Worm (Caenorhabditis elegans) whole organism, L1 larva: ENCODE data around the gene Y57E12B.1.

ENCODE experiments used
- C34B4.2 ChIP-seq: sonication (generic microtip); optimal IDR thresholded peaks from 2 replicates; lab custom pipeline; 2017; ENCODE audit warnings: mild to moderate bottlenecking, missing genetic modification characterization, missing compliant biosample characterization
- F16B12.6 ChIP-seq: fragments of 150-350 bp; optimal IDR thresholded peaks from 2 replicates; lab custom pipeline; 2014; ENCODE audit warnings: missing biosample characterization, missing genetic modification characterization
- Y116A8C.19 ChIP-seq: sonication (generic microtip); optimal IDR thresholded peaks from 2 replicates; lab custom pipeline; 2016; ENCODE audit warnings: missing compliant biosample characterization, missing genetic modification characterization, borderline replicate concordance
- aha-1 ChIP-seq: fragments of 150-350 bp; optimal IDR thresholded peaks from 2 replicates; lab custom pipeline; 2014; ENCODE audit warnings: missing biosample characterization, missing genetic modification characterization
- blmp-1 ChIP-seq: fragments of 150-350 bp; optimal IDR thresholded peaks from 2 replicates; lab custom pipeline; 2014; ENCODE audit warnings: missing biosample characterization, missing genetic modification characterization
- ceh-63 ChIP-seq: fragments of 200-800 bp; sonication (Bioruptor generic); optimal IDR thresholded peaks from 2 replicates; lab custom pipeline; 2018; ENCODE audit warnings: mild to moderate bottlenecking, missing genetic modification characterization, missing compliant biosample characterization
- ces-1 ChIP-seq: fragments of 150-350 bp; optimal IDR thresholded peaks from 2 replicates; lab custom pipeline; 2014; ENCODE audit warnings: missing biosample characterization, missing genetic modification reagents, missing genetic modification characterization
- dpl-1 ChIP-seq, 3 experiments: fragments of 150-350 bp in 2 of 3; sonication (generic microtip) in 1 of 3; optimal IDR thresholded peaks; 2 replicates each; lab custom pipeline; 2014 to 2017; ENCODE audit warnings: missing biosample characterization in 3 of 3, missing genetic modification characterization in 3 of 3, missing genetic modification reagents in 3 of 3
- dsc-1 ChIP-seq: sonication (generic microtip); optimal IDR thresholded peaks from 2 replicates; lab custom pipeline; 2016; ENCODE audit warnings: mild to moderate bottlenecking, missing genetic modification characterization, missing compliant biosample characterization
- efl-1 ChIP-seq, 4 experiments: fragments of 150-350 bp; optimal IDR thresholded peaks in 3 of 4; peaks in 1 of 4; 1 replicate in 1 of 4; 2 replicates in 3 of 4; lab custom pipeline; 2014; ENCODE audit warnings: missing biosample characterization in 2 of 4, missing genetic modification characterization in 2 of 4, missing genetic modification reagents in 2 of 4
- efl-3 ChIP-seq: fragments of 200-800 bp; sonication (Bioruptor generic); optimal IDR thresholded peaks from 2 replicates; lab custom pipeline; 2018; ENCODE audit warnings: mild to moderate bottlenecking, missing genetic modification characterization, missing compliant biosample characterization
- egl-13 ChIP-seq: sonication (generic microtip); optimal IDR thresholded peaks from 2 replicates; lab custom pipeline; 2016; ENCODE audit warnings: missing genotype, missing genetic modification reagents, missing genetic modification characterization, missing compliant biosample characterization
- elt-2 ChIP-seq: sonication (generic microtip); optimal IDR thresholded peaks from 2 replicates; lab custom pipeline; 2016; ENCODE audit warnings: missing genetic modification characterization, mild to moderate bottlenecking, inconsistent platforms, missing compliant biosample characterization, missing genetic modification reagents
- fkh-10 ChIP-seq: sonication (generic microtip); optimal IDR thresholded peaks from 2 replicates; lab custom pipeline; 2017; ENCODE audit warnings: missing biosample characterization, missing genetic modification reagents, missing genetic modification characterization
- fkh-4 ChIP-seq: sonication (generic microtip); optimal IDR thresholded peaks from 2 replicates; lab custom pipeline; 2016; ENCODE audit warnings: missing compliant biosample characterization, missing genetic modification characterization, borderline replicate concordance
- grh-1 ChIP-seq: fragments of 200-800 bp; sonication (Bioruptor generic); IDR thresholded peaks from 2 replicates; pipeline ENCODE4 v1.3.6; 2022; ENCODE audit warnings: missing genetic modification reagents, missing genetic modification characterization, missing compliant biosample characterization
- hpl-2 ChIP-seq: fragments of 150-350 bp; optimal IDR thresholded peaks from 2 replicates; lab custom pipeline; 2014; ENCODE audit warnings: missing biosample characterization, missing genetic modification reagents, missing genetic modification characterization
- jun-1 ChIP-seq: fragments of 150-350 bp; optimal IDR thresholded peaks from 2 replicates; lab custom pipeline; 2014; ENCODE audit warnings: missing biosample characterization, missing genetic modification reagents, missing genetic modification characterization
- lin-15B ChIP-seq: fragments of 150-350 bp; sonication (generic microtip); optimal IDR thresholded peaks from 3 replicates; lab custom pipeline; 2014; ENCODE audit warnings: missing biosample characterization, missing genetic modification characterization
- lin-35 ChIP-seq, 2 experiments: fragments of 150-350 bp; optimal IDR thresholded peaks; 2 replicates each; lab custom pipeline; 2014; ENCODE audit warnings: missing biosample characterization in 2 of 2, missing genetic modification characterization in 2 of 2, missing genetic modification reagents in 2 of 2
- lir-3 ChIP-seq: sonication (generic microtip); optimal IDR thresholded peaks from 2 replicates; lab custom pipeline; 2016; ENCODE audit warnings: mild to moderate bottlenecking, missing genetic modification characterization, moderate library complexity, missing compliant biosample characterization; ENCODE audit not compliant: poor library complexity
- lsy-2 ChIP-seq, 2 experiments: fragments of 150-350 bp; optimal IDR thresholded peaks; 2 replicates each; lab custom pipeline; 2014; ENCODE audit warnings: missing biosample characterization in 2 of 2, missing genetic modification characterization in 2 of 2
- nhr-11 ChIP-seq: fragments of 150-350 bp; optimal IDR thresholded peaks from 2 replicates; lab custom pipeline; 2014; ENCODE audit warnings: missing biosample characterization, missing genetic modification characterization
- nhr-12 ChIP-seq: sonication (generic microtip); optimal IDR thresholded peaks from 2 replicates; lab custom pipeline; 2017; ENCODE audit warnings: missing biosample characterization, missing genetic modification characterization
- nhr-47 ChIP-seq: sonication (generic microtip); optimal IDR thresholded peaks from 2 replicates; lab custom pipeline; 2016; ENCODE audit warnings: mild to moderate bottlenecking, missing genetic modification characterization, moderate library complexity, missing compliant biosample characterization
- nhr-71 ChIP-seq: sonication (generic microtip); optimal IDR thresholded peaks from 2 replicates; lab custom pipeline; 2016; ENCODE audit warnings: mild to moderate bottlenecking, missing genetic modification characterization, moderate library complexity, missing compliant biosample characterization
- nhr-77 ChIP-seq: fragments of 150-350 bp; optimal IDR thresholded peaks from 2 replicates; lab custom pipeline; 2014; ENCODE audit warnings: missing biosample characterization, missing genetic modification characterization
- nhr-84 ChIP-seq: sonication (generic microtip); optimal IDR thresholded peaks from 2 replicates; lab custom pipeline; 2017; ENCODE audit warnings: missing biosample characterization, missing genetic modification characterization
- nhr-85 ChIP-seq: sonication (generic microtip); peaks from one replicate; lab custom pipeline; 2016; ENCODE audit warnings: missing genetic modification characterization, inconsistent platforms, missing compliant biosample characterization
- pqm-1 ChIP-seq: sonication (generic microtip); optimal IDR thresholded peaks from 3 replicates; lab custom pipeline; 2017; ENCODE audit warnings: missing biosample characterization, missing genetic modification characterization
- skn-1 ChIP-seq: fragments of 150-350 bp; optimal IDR thresholded peaks from 2 replicates; lab custom pipeline; 2014; ENCODE audit warnings: missing biosample characterization, missing genetic modification characterization
- snu-23 ChIP-seq: sonication (generic microtip); optimal IDR thresholded peaks from 2 replicates; lab custom pipeline; 2016; ENCODE audit warnings: missing genetic modification characterization, missing compliant biosample characterization
- sup-37 ChIP-seq: fragments of 200-800 bp; sonication (Bioruptor generic); optimal IDR thresholded peaks from 2 replicates; lab custom pipeline; 2018; ENCODE audit warnings: mild to moderate bottlenecking, missing genetic modification characterization, missing compliant biosample characterization
- vab-15 ChIP-seq: sonication (generic microtip); optimal IDR thresholded peaks from 2 replicates; lab custom pipeline; 2017; ENCODE audit warnings: missing genotype, mild to moderate bottlenecking, missing genetic modification characterization, missing compliant biosample characterization

Gene Y57E12B.1

DNA sequence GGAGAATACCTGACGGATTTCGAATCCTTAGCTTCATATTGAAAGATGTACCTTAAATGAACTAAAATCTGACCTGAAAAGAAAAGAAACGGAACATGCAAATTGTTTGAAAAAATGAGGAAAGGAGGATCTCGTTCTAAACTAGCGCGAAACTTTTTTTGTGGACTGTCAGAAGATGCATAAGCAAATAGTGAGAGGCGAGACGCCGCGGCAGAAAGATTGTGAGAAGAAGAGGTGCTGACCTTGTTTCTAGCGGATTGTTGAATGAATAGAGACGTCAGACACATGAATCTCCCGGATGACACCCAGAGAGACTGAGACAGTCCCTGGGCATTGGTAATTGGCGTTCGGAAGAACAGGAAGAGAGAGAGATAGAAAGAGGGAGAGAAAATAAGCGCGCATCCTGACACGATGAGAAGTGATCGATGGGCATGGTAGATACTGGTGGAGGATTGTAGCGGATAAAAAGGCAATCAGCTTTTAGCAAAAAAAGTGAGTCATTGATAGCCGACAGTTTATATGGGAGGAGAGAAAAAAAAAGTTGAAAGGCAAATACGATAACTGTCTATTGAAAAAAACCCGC is 21.7 kb downstream of the Y57E12B.1 start, which contains the start of gene ptr-15:
Gene ptr-15, minus strand, starts transcription at position 51 of the 583 bp plus-strand sequence.
- no peak for TF ChIP-seq F16B12.6 (tag; lab: Kevin White, UChicago)
- TF ChIP-seq blmp-1 (tag; lab: Kevin White, UChicago): peak; percentile 74
- TF ChIP-seq efl-1 (optimal IDR thresholded peaks at IDR 0.05; lab: Kevin White, UChicago): no peak
- TF ChIP-seq efl-1 (GFP tag; optimal IDR thresholded peaks at IDR 0.05 in 1 of 2; lab: Kevin White, UChicago): peak in 1 of 2 experiments; percentile 60
- TF ChIP-seq efl-3: no peak

DNA sequence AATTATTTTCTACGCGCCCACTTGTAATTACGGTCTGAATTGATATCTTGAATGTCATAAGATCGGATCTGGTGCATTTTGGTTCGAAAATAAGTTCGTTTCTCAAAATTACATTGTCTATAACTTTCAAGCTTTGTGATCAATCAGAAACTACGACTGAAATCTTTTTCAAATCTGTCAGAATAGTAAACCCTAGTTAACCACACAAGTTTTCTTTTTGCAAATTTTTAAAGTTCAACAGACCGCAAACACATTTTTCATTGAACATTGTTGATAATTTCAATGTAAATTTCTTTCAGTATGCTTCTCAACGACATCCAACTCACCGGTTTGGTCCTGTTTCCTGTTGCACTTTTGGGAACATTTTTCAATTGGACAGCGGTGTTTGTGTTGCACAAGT is 23.2 kb downstream of the Y57E12B.1 start, which contains the start of gene srx-59:
Gene srx-59, plus strand, starts transcription at position 301 of the 400 bp plus-strand sequence.
- TF ChIP-seq nhr-85 (tag; lab: Kevin White, UChicago) (no peak), ces-1 (GFP tag; lab: Kevin White, UChicago) (no peak), lir-3 (tag; lab: Kevin White, UChicago) (no peak), fkh-4 (no peak), dsc-1 (tag; lab: Kevin White, UChicago) (no peak), sup-37 (no peak), pqm-1 (tag; lab: Kevin White, UChicago) (no peak), nhr-12 (tag; lab: Kevin White, UChicago) (no peak), dpl-1 (GFP tag; optimal IDR thresholded peaks at IDR 0.05; lab: Kevin White, UChicago) (no peak), ceh-63 (no peak), nhr-11 (no peak), F16B12.6 (tag; lab: Kevin White, UChicago) (no peak)

ce11 chrV:6976047-6976446 is 27.7 kb downstream of the Y57E12B.1 start, which contains the start of gene srx-16:
Gene srx-16, plus strand, starts transcription at chrV:6976347.
- TF ChIP-seq hpl-2: no peak
- TF ChIP-seq lin-35 (GFP tag; optimal IDR thresholded peaks at IDR 0.05; lab: Kevin White, UChicago): no peak
- TF ChIP-seq F16B12.6 (tag; lab: Kevin White, UChicago): no peak
- no peak for TF ChIP-seq fkh-10 (GFP tag; lab: Kevin White, UChicago)
- no peak for TF ChIP-seq grh-1 (GFP tag; lab: Robert Waterston, UW)
- no peak for TF ChIP-seq vab-15
- no peak for TF ChIP-seq elt-2
- no peak for TF ChIP-seq nhr-84 (tag; lab: Kevin White, UChicago)
- TF ChIP-seq nhr-85 (tag; lab: Kevin White, UChicago): no peak
- no peak for TF ChIP-seq lsy-2 (tag; optimal IDR thresholded peaks at IDR 0.05; lab: Kevin White, UChicago)
- TF ChIP-seq nhr-12 (tag; lab: Kevin White, UChicago): no peak
- TF ChIP-seq blmp-1 (tag; lab: Kevin White, UChicago): no peak
- no peak for TF ChIP-seq lin-15B (tag; lab: Kevin White, UChicago)
- no peak for TF ChIP-seq Y116A8C.19 (tag; lab: Kevin White, UChicago)

DNA sequence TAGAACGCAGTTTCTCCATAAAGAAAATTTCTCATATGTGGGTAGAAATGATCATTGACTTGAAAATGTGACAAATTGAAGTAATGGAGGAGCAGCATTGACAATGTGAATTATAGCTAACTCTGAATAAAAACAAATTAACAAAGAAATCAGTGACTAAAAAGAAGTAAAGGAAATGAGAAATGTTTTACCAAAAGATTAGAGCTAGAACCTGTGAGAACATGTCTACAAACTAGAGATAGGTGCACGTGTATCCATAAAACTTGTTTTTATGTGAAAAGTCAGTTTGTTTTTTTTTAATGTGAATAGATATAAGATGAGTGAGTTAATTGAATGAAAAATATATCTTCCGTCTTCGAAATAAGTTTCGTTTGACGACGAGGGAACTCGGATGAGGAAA is 30.7 kb downstream of the Y57E12B.1 start, which contains the start of gene sre-12:
Gene sre-12, minus strand, starts transcription at position 101 of the 400 bp plus-strand sequence.
- no peak for TF ChIP-seq efl-1 (optimal IDR thresholded peaks at IDR 0.05; lab: Kevin White, UChicago)
- TF ChIP-seq efl-1 (GFP tag; optimal IDR thresholded peaks at IDR 0.05 in 1 of 2; lab: Kevin White, UChicago): no peak

DNA sequence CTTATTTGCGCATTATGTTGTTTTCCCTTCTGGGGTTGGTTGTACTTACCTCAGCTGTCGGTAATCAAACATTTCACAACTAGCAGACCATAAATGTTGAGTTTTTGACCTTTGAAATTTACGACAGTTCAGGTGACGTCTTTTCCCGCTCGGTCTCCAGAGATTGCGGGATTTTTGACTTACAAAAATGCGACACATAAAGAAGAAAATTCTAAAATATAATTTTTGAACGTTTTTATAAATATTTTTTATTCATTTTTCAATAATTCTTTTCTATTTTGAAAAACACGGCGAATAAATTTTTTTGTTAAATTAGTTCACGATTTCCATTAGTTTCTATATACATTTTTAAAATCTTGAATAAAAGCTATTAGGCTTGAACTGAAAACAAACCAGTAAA is 34.5 kb downstream of the Y57E12B.1 start, which contains the start of gene nhr-161:
Gene nhr-161, minus strand, starts transcription at position 101 of the 400 bp plus-strand sequence.
- TF ChIP-seq skn-1 (tag; lab: Kevin White, UChicago) (no peak), nhr-47 (no peak), jun-1 (tag; lab: Kevin White, UChicago) (no peak), nhr-77 (tag; lab: Kevin White, UChicago) (no peak), C34B4.2 (tag; lab: Kevin White, UChicago) (no peak), egl-13 (no peak), dsc-1 (tag; lab: Kevin White, UChicago) (no peak), aha-1 (no peak), nhr-71 (tag; lab: Kevin White, UChicago) (no peak), snu-23 (GFP tag; lab: Kevin White, UChicago) (no peak)
